Fruit fly (Drosophila melanogaster) whole organism, embryonic: Measurements from ENCODE around the gene Gfat2.

Experiments
- B-H1 ChIP-seq: fragments of 200-800 bp; sonication (Bioruptor generic); IDR thresholded peaks from 3 replicates; pipeline ENCODE4 v1.3.6; 2022; ENCODE audit warnings: missing biosample characterization, missing genetic modification characterization
- CG10209 ChIP-seq: fragments of 200-800 bp; sonication (Bioruptor generic); optimal IDR thresholded peaks from 3 replicates; lab custom pipeline; 2017; ENCODE audit warnings: missing biosample characterization, mild to moderate bottlenecking, missing genetic modification characterization, missing genetic modification reagents
- CG10274 ChIP-seq: fragments of 200-800 bp; sonication (Bioruptor generic); optimal IDR thresholded peaks from 3 replicates; lab custom pipeline; 2017; ENCODE audit warnings: missing biosample characterization, mild to moderate bottlenecking, missing genetic modification characterization
- CG11093 ChIP-seq: fragments of 200-800 bp; sonication (Bioruptor generic); IDR thresholded peaks from 3 replicates; pipeline ENCODE4 v1.3.6; 2022; ENCODE audit warnings: missing biosample characterization, missing genetic modification characterization
- CG11398 ChIP-seq: fragments of 200-800 bp; sonication (Bioruptor generic); optimal IDR thresholded peaks from 2 replicates; lab custom pipeline; 2016; ENCODE audit warnings: missing biosample characterization, missing genetic modification characterization
- CG12391 ChIP-seq: fragments of 200-800 bp; sonication (Bioruptor generic); optimal IDR thresholded peaks from 3 replicates; lab custom pipeline; 2018; ENCODE audit warnings: missing biosample characterization, mild to moderate bottlenecking, missing genetic modification characterization, moderate library complexity
- CG13424 ChIP-seq: fragments of 200-800 bp; sonication (Bioruptor generic); optimal IDR thresholded peaks from 2 replicates; lab custom pipeline; 2019; ENCODE audit warnings: missing biosample characterization, mild to moderate bottlenecking, missing genetic modification characterization, moderate library complexity
- CG15073 ChIP-seq: fragments of 200-800 bp; sonication (Bioruptor generic); optimal IDR thresholded peaks from 2 replicates; lab custom pipeline; 2016; ENCODE audit warnings: missing biosample characterization, missing genetic modification characterization
- CG15514 ChIP-seq: fragments of 200-800 bp; sonication (Bioruptor generic); optimal IDR thresholded peaks from 3 replicates; lab custom pipeline; 2017; ENCODE audit warnings: missing biosample characterization, missing genetic modification characterization, mild to moderate bottlenecking, moderate library complexity, missing genetic modification reagents
- CG16779 ChIP-seq: fragments of 200-800 bp; sonication (Bioruptor generic); IDR thresholded peaks from 2 replicates; pipeline ENCODE4 v1.3.6; 2022; ENCODE audit warnings: missing biosample characterization, missing genetic modification characterization
- CG16815 ChIP-seq: fragments of 200-800 bp; sonication (Bioruptor generic); optimal IDR thresholded peaks from 3 replicates; lab custom pipeline; 2017; ENCODE audit warnings: missing biosample characterization, mild to moderate bottlenecking, missing genetic modification characterization
- CG1792 ChIP-seq: fragments of 200-800 bp; sonication (Bioruptor generic); optimal IDR thresholded peaks from 2 replicates; lab custom pipeline; 2016; ENCODE audit warnings: missing biosample characterization, missing genetic modification characterization
- CG30020 ChIP-seq: fragments of 200-800 bp; optimal IDR thresholded peaks from 2 replicates; lab custom pipeline; 2019; ENCODE audit warnings: missing biosample characterization, mild to moderate bottlenecking, missing genetic modification characterization, moderate library complexity
- CG31388 ChIP-seq: fragments of 200-800 bp; sonication (Bioruptor generic); optimal IDR thresholded peaks from 2 replicates; lab custom pipeline; 2016; ENCODE audit warnings: missing biosample characterization, missing genetic modification characterization
- CG34224 ChIP-seq: fragments of 200-800 bp; sonication (Bioruptor generic); IDR thresholded peaks from 3 replicates; pipeline ENCODE4 v1.3.6; 2022; ENCODE audit warnings: missing biosample characterization, missing genetic modification characterization; ENCODE audit not compliant: partially characterized antibody
- CG4328 ChIP-seq: fragments of 200-800 bp; sonication (Bioruptor generic); optimal IDR thresholded peaks from 3 replicates; lab custom pipeline; 2017; ENCODE audit warnings: missing biosample characterization, missing genetic modification reagents, missing genetic modification characterization
- CG4360 ChIP-seq: fragments of 200-800 bp; sonication (Bioruptor generic); IDR thresholded peaks from 2 replicates; pipeline ENCODE4 v1.3.6; 2022; ENCODE audit warnings: missing biosample characterization, missing genetic modification characterization
- CG6272 ChIP-seq: fragments of 200-800 bp; sonication (Bioruptor generic); IDR thresholded peaks from 2 replicates; pipeline ENCODE4 v1.3.6; 2022; ENCODE audit warnings: missing biosample characterization, missing genetic modification characterization
- CG8290 ChIP-seq, 3 experiments: fragments of 200-800 bp; sonication (Bioruptor generic); optimal IDR thresholded peaks; 2 replicates each; lab custom pipeline; 2016 to 2019; ENCODE audit warnings: missing biosample characterization in 3 of 3, missing genetic modification characterization in 3 of 3, mild to moderate bottlenecking in 2 of 3, moderate library complexity in 1 of 3
- CG9876 ChIP-seq: fragments of 200-800 bp; sonication (Bioruptor generic); optimal IDR thresholded peaks from 2 replicates; lab custom pipeline; 2016; ENCODE audit warnings: missing biosample characterization, missing genetic modification characterization
- CG9932 ChIP-seq: fragments of 200-800 bp; sonication (Bioruptor generic); IDR thresholded peaks from 2 replicates; pipeline ENCODE4 v1.3.6; 2022; ENCODE audit warnings: missing biosample characterization, missing genetic modification characterization
- D19B ChIP-seq: fragments of 200-800 bp; sonication (Bioruptor generic); optimal IDR thresholded peaks from 2 replicates; lab custom pipeline; 2017; ENCODE audit warnings: missing biosample characterization, mild to moderate bottlenecking, missing genetic modification characterization
- Dek ChIP-seq: fragments of 200-800 bp; sonication (Bioruptor generic); optimal IDR thresholded peaks from 3 replicates; lab custom pipeline; 2019; ENCODE audit warnings: missing biosample characterization, mild to moderate bottlenecking, missing genetic modification characterization, moderate library complexity
- Doc2 ChIP-seq: fragments of 200-800 bp; sonication (Bioruptor generic); IDR thresholded peaks from 2 replicates; pipeline ENCODE4 v1.3.6; 2022; ENCODE audit warnings: missing biosample characterization, missing genetic modification characterization
- Fer2 ChIP-seq: fragments of 200-800 bp; sonication (Bioruptor generic); optimal IDR thresholded peaks from 2 replicates; lab custom pipeline; 2018; ENCODE audit warnings: missing biosample characterization, mild to moderate bottlenecking, missing genetic modification characterization, moderate library complexity
- GATAe ChIP-seq: fragments of 200-800 bp; sonication (Bioruptor generic); conservative IDR thresholded peaks from 2 replicates; pipeline ENCODE4 v1.3.6; 2022; ENCODE audit warnings: missing biosample characterization, missing genetic modification characterization
- Gsc ChIP-seq: fragments of 200-800 bp; sonication (Bioruptor generic); IDR thresholded peaks from 2 replicates; pipeline ENCODE4 v1.3.6; 2022; ENCODE audit warnings: missing biosample characterization, missing genetic modification characterization
- HLH54F ChIP-seq: fragments of 200-800 bp; sonication (Bioruptor generic); optimal IDR thresholded peaks from 3 replicates; lab custom pipeline; 2016; ENCODE audit warnings: missing biosample characterization, missing genetic modification characterization
- Lim3 ChIP-seq: fragments of 200-800 bp; sonication (Bioruptor generic); IDR thresholded peaks from 2 replicates; pipeline ENCODE4 v1.3.6; 2022; ENCODE audit warnings: missing biosample characterization, missing genetic modification characterization
- MESR4 ChIP-seq: fragments of 200-800 bp; sonication (Bioruptor generic); optimal IDR thresholded peaks from 2 replicates; lab custom pipeline; 2018; ENCODE audit warnings: missing biosample characterization, mild to moderate bottlenecking, missing genetic modification characterization, moderate library complexity
- Tbp ChIP-seq: fragments of >200 bp; optimal IDR thresholded peaks from 2 replicates; lab custom pipeline; 2018; ENCODE audit warnings: missing biosample characterization, missing genetic modification characterization
- YL-1 ChIP-seq: fragments of 200-800 bp; sonication (Bioruptor generic); optimal IDR thresholded peaks from 3 replicates; lab custom pipeline; 2017; ENCODE audit warnings: missing biosample characterization, mild to moderate bottlenecking, missing genetic modification characterization
- crp ChIP-seq, 2 experiments: fragments of 200-800 bp; sonication (Bioruptor generic); optimal IDR thresholded peaks; 2 replicates in 1 of 2; 3 replicates in 1 of 2; lab custom pipeline; 2017; ENCODE audit warnings: missing biosample characterization in 2 of 2, missing genetic modification characterization in 2 of 2, mild to moderate bottlenecking in 1 of 2, moderate library complexity in 1 of 2
- dimm ChIP-seq: fragments of 200-800 bp; sonication (Bioruptor generic); IDR thresholded peaks from 2 replicates; pipeline ENCODE4 v1.3.6; 2022; ENCODE audit warnings: missing biosample characterization, missing genetic modification characterization
- disco-r ChIP-seq: fragments of 200-800 bp; sonication (Bioruptor generic); optimal IDR thresholded peaks from 2 replicates; lab custom pipeline; 2016; ENCODE audit warnings: missing biosample characterization, missing genetic modification characterization
- exex ChIP-seq: fragments of 200-800 bp; sonication (Bioruptor generic); optimal IDR thresholded peaks from 4 replicates; lab custom pipeline; 2018; ENCODE audit warnings: missing biosample characterization, mild to moderate bottlenecking, missing genetic modification characterization, moderate library complexity
- fd3F ChIP-seq: fragments of 200-800 bp; sonication (Bioruptor generic); optimal IDR thresholded peaks from 2 replicates; lab custom pipeline; 2018; ENCODE audit warnings: missing biosample characterization, mild to moderate bottlenecking, missing genetic modification characterization, moderate library complexity
- ham ChIP-seq: fragments of 200-800 bp; sonication (Bioruptor generic); IDR thresholded peaks from 2 replicates; pipeline ENCODE4 v1.3.6; 2022; ENCODE audit warnings: missing biosample characterization, missing genetic modification characterization
- insv ChIP-seq, 2 experiments: fragments of 200-800 bp; sonication (Bioruptor generic); optimal IDR thresholded peaks; 3 replicates each; lab custom pipeline; 2016 to 2018; ENCODE audit warnings: missing biosample characterization in 2 of 2, missing genetic modification characterization in 2 of 2
- org-1 ChIP-seq: fragments of 200-800 bp; sonication (Bioruptor generic); optimal IDR thresholded peaks from 2 replicates; lab custom pipeline; 2017; ENCODE audit warnings: missing biosample characterization, missing genetic modification characterization
- pho ChIP-seq: fragments of 200-800 bp; sonication (Bioruptor generic); optimal IDR thresholded peaks from 2 replicates; lab custom pipeline; 2016; ENCODE audit warnings: missing biosample characterization, missing genetic modification characterization
- phol ChIP-seq: fragments of 200-800 bp; sonication (Bioruptor generic); optimal IDR thresholded peaks from 3 replicates; lab custom pipeline; 2018; ENCODE audit warnings: missing biosample characterization, mild to moderate bottlenecking, missing genetic modification characterization, moderate library complexity
- prd ChIP-seq, 3 experiments: fragments of >200 bp in 2 of 3; fragments of 200-800 bp in 1 of 3; sonication (Bioruptor generic) in 1 of 3; optimal IDR thresholded peaks in 2 of 3; IDR thresholded peaks in 1 of 3; 2 replicates in 2 of 3; 3 replicates in 1 of 3; pipeline versions ENCODE4 v1.3.6 to Lab custom; 2017 to 2022; ENCODE audit warnings: missing biosample characterization in 1 of 3, missing genetic modification characterization in 1 of 3
- scrt ChIP-seq: fragments of 200-800 bp; sonication (Bioruptor generic); optimal IDR thresholded peaks from 2 replicates; lab custom pipeline; 2018; ENCODE audit warnings: missing biosample characterization, mild to moderate bottlenecking, missing genetic modification characterization, moderate library complexity
- sens ChIP-seq: fragments of 200-800 bp; sonication (Bioruptor generic); peaks from one replicate; lab custom pipeline; 2016; ENCODE audit warnings: missing biosample characterization, missing genetic modification characterization
- shn ChIP-seq: fragments of 200-800 bp; sonication (Bioruptor generic); optimal IDR thresholded peaks from 3 replicates; lab custom pipeline; 2016; ENCODE audit warnings: missing biosample characterization, missing genetic modification characterization
- trem ChIP-seq: fragments of 200-800 bp; optimal IDR thresholded peaks from 3 replicates; lab custom pipeline; 2019; ENCODE audit warnings: missing biosample characterization, mild to moderate bottlenecking, missing genetic modification characterization, moderate library complexity
- tup ChIP-seq: fragments of 200-800 bp; sonication (Bioruptor generic); optimal IDR thresholded peaks from 2 replicates; lab custom pipeline; 2016; ENCODE audit warnings: missing biosample characterization, mild to moderate bottlenecking, missing genetic modification characterization, moderate library complexity
- zen2 ChIP-seq: fragments of 200-800 bp; sonication (Bioruptor generic); IDR thresholded peaks from 3 replicates; pipeline ENCODE4 v1.3.6; 2022; ENCODE audit warnings: missing biosample characterization, missing genetic modification characterization; ENCODE audit not compliant: partially characterized antibody

Gene Gfat2

dm6 chr3R:28351942-28352341, 12.4 kb upstream of the Gfat2 start, which contains the start of gene Or98b:
Gene Or98b (plus strand): TSS chr3R:28352242.
- TF ChIP-seq sens (peak; percentile 41), Fer2 (tag; lab: Kevin White, UChicago) (no peak), CG9876 (GFP tag; lab: Kevin White, UChicago) (no peak), tup (GFP tag; lab: Kevin White, UChicago) (no peak)

dm6 chr3R:28345287-28345686, 5.7 kb upstream of the Gfat2 start:
- TF ChIP-seq sens (peak; percentile 68), CG30020 (tag; lab: Kevin White, UChicago) (no peak), CG1792 (GFP tag; lab: Kevin White, UChicago) (no peak), MESR4 (GFP tag; lab: Kevin White, UChicago) (no peak), HLH54F (no peak), YL-1 (no peak), disco-r (GFP tag; lab: Kevin White, UChicago) (no peak), CG10209 (no peak), CG9932 (GFP tag; lab: Robert Waterston, UW) (no peak), Doc2 (GFP tag; lab: Robert Waterston, UW) (no peak), CG16779 (GFP tag; lab: Robert Waterston, UW) (no peak), trem (peak; percentile 60), GATAe (GFP tag; lab: Robert Waterston, UW) (no peak), CG12391 (tag; lab: Kevin White, UChicago) (no peak), insv (GFP tag; optimal IDR thresholded peaks at IDR 0.05; lab: Kevin White, UChicago) (peak in 1 of 2 experiments; percentile 51), CG11398 (GFP tag; lab: Kevin White, UChicago) (no peak), CG8290 (GFP tag; optimal IDR thresholded peaks at IDR 0.05; lab: Kevin White, UChicago) (no peak), CG8290 (tag; optimal IDR thresholded peaks at IDR 0.05; lab: Kevin White, UChicago) (peak in 1 of 2 experiments; percentile 24), dimm (GFP tag; lab: Robert Waterston, UW) (no peak), CG6272 (GFP tag; lab: Robert Waterston, UW) (no peak), Dek (tag; lab: Kevin White, UChicago) (peak; percentile 21), CG13424 (no peak), Lim3 (GFP tag; lab: Robert Waterston, UW) (no peak), CG10274 (no peak), CG16815 (GFP tag; lab: Kevin White, UChicago) (no peak), CG4360 (no peak), pho (no peak), org-1 (GFP tag; lab: Kevin White, UChicago) (no peak), CG11093 (GFP tag; lab: Robert Waterston, UW) (no peak), CG4328 (GFP tag; lab: Kevin White, UChicago) (no peak), shn (no peak), phol (tag; lab: Kevin White, UChicago) (peak; percentile 45), fd3F (GFP tag; lab: Kevin White, UChicago) (no peak), CG15073 (no peak), B-H1 (no peak), ham (GFP tag; lab: Robert Waterston, UW) (no peak), CG31388 (no peak), CG34224 (no peak), Tbp (GFP tag; lab: Kevin White, UChicago) (no peak), scrt (GFP tag; lab: Kevin White, UChicago) (no peak), Gsc (no peak), D19B (GFP tag; lab: Kevin White, UChicago) (no peak), CG15514 (GFP tag; lab: Kevin White, UChicago) (peak; percentile 49), crp (GFP tag; optimal IDR thresholded peaks at IDR 0.05; lab: Kevin White, UChicago) (no peak), zen2 (no peak), exex (no peak), prd (optimal IDR thresholded peaks at IDR 0.05; lab: Kevin White, UChicago) (no peak), prd (GFP tag; IDR thresholded peaks at IDR 0.05; lab: Robert Waterston, UW) (no peak)
